Worm (Caenorhabditis elegans): ENCODE measurements around the gene ire-1.

ce11 chrII:8124867-8125266 lies at the start of gene ire-1:
- TF ChIP-seq unc-120 (tag; optimal IDR thresholded peaks at IDR 0.05; ENCODE audit: poor library complexity, severe bottlenecking) (peak; percentile 3), sem-2 (GFP tag; optimal IDR thresholded peaks at IDR 0.05) (no peak), nhr-2 (tag; optimal IDR thresholded peaks at IDR 0.05) (no peak)
